Fruit fly (Drosophila melanogaster) whole organism, embryonic: ENCODE measurements around the gene CG31360.

ENCODE experiments used
- B-H2 ChIP-seq: fragments of 200-800 bp; sonication (Bioruptor generic); optimal IDR thresholded peaks from 2 replicates; lab custom pipeline; 2018; ENCODE audit warnings: missing biosample characterization, mild to moderate bottlenecking, missing genetic modification characterization
- CG10209 ChIP-seq: fragments of 200-800 bp; sonication (Bioruptor generic); optimal IDR thresholded peaks from 3 replicates; lab custom pipeline; 2017; ENCODE audit warnings: missing biosample characterization, mild to moderate bottlenecking, missing genetic modification characterization, missing genetic modification reagents
- CG11695 ChIP-seq: fragments of 200-800 bp; sonication (Bioruptor generic); IDR thresholded peaks from 3 replicates; pipeline ENCODE4 v1.3.6; 2022; ENCODE audit warnings: missing biosample characterization, missing genetic modification characterization
- CG11696 ChIP-seq: fragments of 200-800 bp; sonication (Bioruptor generic); IDR thresholded peaks from 2 replicates; pipeline ENCODE4 v1.3.6; 2022; ENCODE audit warnings: missing biosample characterization, missing genetic modification characterization
- CG12155 ChIP-seq: fragments of 200-800 bp; sonication (Bioruptor generic); optimal IDR thresholded peaks from 3 replicates; lab custom pipeline; 2016; ENCODE audit warnings: missing biosample characterization, missing genetic modification characterization
- CG12744 ChIP-seq: fragments of 200-800 bp; sonication (Bioruptor generic); optimal IDR thresholded peaks from 2 replicates; lab custom pipeline; 2016; ENCODE audit warnings: missing biosample characterization, missing genetic modification characterization
- CG14667 ChIP-seq: fragments of 200-800 bp; sonication (Bioruptor generic); IDR thresholded peaks from 2 replicates; pipeline ENCODE4 v1.3.6; 2022; ENCODE audit warnings: missing biosample characterization, missing genetic modification characterization
- CG15479 ChIP-seq: fragments of 200-800 bp; sonication (Bioruptor generic); optimal IDR thresholded peaks from 3 replicates; lab custom pipeline; 2019; ENCODE audit warnings: missing biosample characterization, mild to moderate bottlenecking, missing genetic modification characterization, moderate library complexity
- CG1603 ChIP-seq: fragments of 200-800 bp; sonication (Bioruptor generic); optimal IDR thresholded peaks from 2 replicates; lab custom pipeline; 2019; ENCODE audit warnings: missing biosample characterization, mild to moderate bottlenecking, missing genetic modification characterization, moderate library complexity
- CG17359 ChIP-seq: fragments of 200-800 bp; sonication (Bioruptor generic); optimal IDR thresholded peaks from 3 replicates; lab custom pipeline; 2018; ENCODE audit warnings: missing biosample characterization, mild to moderate bottlenecking, missing genetic modification characterization, moderate library complexity
- CG17802 ChIP-seq: fragments of 200-800 bp; sonication (Bioruptor generic); optimal IDR thresholded peaks from 2 replicates; lab custom pipeline; 2018; ENCODE audit warnings: missing biosample characterization, mild to moderate bottlenecking, missing genetic modification characterization, moderate library complexity
- CG31224 ChIP-seq: fragments of 200-800 bp; sonication (Bioruptor generic); IDR thresholded peaks from 2 replicates; pipeline ENCODE4 v1.3.6; 2022; ENCODE audit warnings: missing biosample characterization, missing genetic modification characterization
- CG32767 ChIP-seq: fragments of 200-800 bp; sonication (Bioruptor generic); IDR thresholded peaks from 2 replicates; pipeline ENCODE4 v1.3.6; 2022; ENCODE audit warnings: missing biosample characterization, missing genetic modification characterization
- CG33557 ChIP-seq: fragments of 200-800 bp; sonication (Bioruptor generic); optimal IDR thresholded peaks from 2 replicates; lab custom pipeline; 2019; ENCODE audit warnings: missing biosample characterization, mild to moderate bottlenecking, missing genetic modification characterization, moderate library complexity
- CG34376 ChIP-seq: fragments of 200-800 bp; sonication (Bioruptor generic); optimal IDR thresholded peaks from 2 replicates; lab custom pipeline; 2018; ENCODE audit warnings: missing biosample characterization, mild to moderate bottlenecking, missing genetic modification characterization
- CG42726 ChIP-seq: fragments of 200-800 bp; sonication (Bioruptor generic); IDR thresholded peaks from 2 replicates; pipeline ENCODE4 v1.3.6; 2022; ENCODE audit warnings: missing biosample characterization, missing genetic modification characterization; ENCODE audit not compliant: partially characterized antibody
- CG4424 ChIP-seq: fragments of 200-800 bp; sonication (Bioruptor generic); optimal IDR thresholded peaks from 3 replicates; lab custom pipeline; 2016; ENCODE audit warnings: missing biosample characterization, missing genetic modification characterization
- CG5245 ChIP-seq: fragments of 200-800 bp; sonication (Bioruptor generic); optimal IDR thresholded peaks from 3 replicates; lab custom pipeline; 2016; ENCODE audit warnings: missing biosample characterization, missing genetic modification characterization
- CG5953 ChIP-seq: fragments of 200-800 bp; sonication (Bioruptor generic); IDR thresholded peaks from 2 replicates; pipeline ENCODE4 v1.3.6; 2022; ENCODE audit warnings: missing biosample characterization, missing genetic modification characterization
- CG6683 ChIP-seq: fragments of 200-800 bp; sonication (Bioruptor generic); optimal IDR thresholded peaks from 2 replicates; lab custom pipeline; 2017; ENCODE audit warnings: missing biosample characterization, mild to moderate bottlenecking, missing genetic modification characterization, missing genetic modification reagents
- CG7357 ChIP-seq: fragments of 200-800 bp; sonication (Bioruptor generic); IDR thresholded peaks from 3 replicates; pipeline ENCODE4 v1.3.6; 2022; ENCODE audit warnings: missing biosample characterization, missing genetic modification characterization
- CG7556 ChIP-seq: fragments of 200-800 bp; sonication (Bioruptor generic); optimal IDR thresholded peaks from 2 replicates; lab custom pipeline; 2017; ENCODE audit warnings: missing biosample characterization, mild to moderate bottlenecking, missing genetic modification characterization
- CG9932 ChIP-seq: fragments of 200-800 bp; sonication (Bioruptor generic); IDR thresholded peaks from 2 replicates; pipeline ENCODE4 v1.3.6; 2022; ENCODE audit warnings: missing biosample characterization, missing genetic modification characterization
- Drgx ChIP-seq: fragments of 200-800 bp; sonication (Bioruptor generic); IDR thresholded peaks from 2 replicates; pipeline ENCODE4 v1.3.6; 2022; ENCODE audit warnings: missing biosample characterization, missing genetic modification characterization
- ERR ChIP-seq: fragments of 200-800 bp; sonication (Bioruptor generic); optimal IDR thresholded peaks from 2 replicates; lab custom pipeline; 2016; ENCODE audit warnings: missing biosample characterization, missing genetic modification characterization
- Gug ChIP-seq: fragments of 200-800 bp; sonication (Bioruptor generic); IDR thresholded peaks from 4 replicates; pipeline ENCODE4 v1.3.6; 2022; ENCODE audit warnings: missing biosample characterization, missing genetic modification characterization
- HmgD ChIP-seq: fragments of 200-800 bp; sonication (Bioruptor generic); optimal IDR thresholded peaks from 3 replicates; lab custom pipeline; 2016; ENCODE audit warnings: missing biosample characterization, missing genetic modification characterization
- Lpt ChIP-seq: fragments of >200 bp; optimal IDR thresholded peaks from 2 replicates; lab custom pipeline; 2018; ENCODE audit warnings: missing biosample characterization, missing genetic modification characterization
- MESR4 ChIP-seq: fragments of 200-800 bp; sonication (Bioruptor generic); optimal IDR thresholded peaks from 2 replicates; lab custom pipeline; 2018; ENCODE audit warnings: missing biosample characterization, mild to moderate bottlenecking, missing genetic modification characterization, moderate library complexity
- PHDP ChIP-seq: fragments of 200-800 bp; sonication (Bioruptor generic); optimal IDR thresholded peaks from 3 replicates; lab custom pipeline; 2018; ENCODE audit warnings: missing biosample characterization, mild to moderate bottlenecking, missing genetic modification characterization, moderate library complexity
- Rfx ChIP-seq: fragments of 200-800 bp; sonication (Bioruptor generic); IDR thresholded peaks from 2 replicates; pipeline ENCODE4 v1.3.6; 2022; ENCODE audit warnings: missing biosample characterization, missing genetic modification characterization
- Rx ChIP-seq: fragments of 200-800 bp; sonication (Bioruptor generic); IDR thresholded peaks from 2 replicates; pipeline ENCODE4 v1.3.6; 2022; ENCODE audit warnings: missing biosample characterization, missing genetic modification characterization
- Spps ChIP-seq: fragments of 200-800 bp; sonication (Bioruptor generic); optimal IDR thresholded peaks from 2 replicates; lab custom pipeline; 2018; ENCODE audit warnings: missing biosample characterization, mild to moderate bottlenecking, missing genetic modification characterization
- aop ChIP-seq: fragments of 200-800 bp; sonication (Bioruptor generic); IDR thresholded peaks from 2 replicates; pipeline ENCODE4 v1.3.6; 2022; ENCODE audit warnings: missing biosample characterization, missing genetic modification characterization
- bcd ChIP-seq: fragments of 200-800 bp; sonication (Bioruptor generic); optimal IDR thresholded peaks from 2 replicates; lab custom pipeline; 2017; ENCODE audit warnings: missing biosample characterization, mild to moderate bottlenecking, missing genetic modification characterization
- ci ChIP-seq: fragments of 200-800 bp; sonication (Bioruptor generic); IDR thresholded peaks from 3 replicates; pipeline ENCODE4 v1.3.6; 2022; ENCODE audit warnings: missing biosample characterization, missing genetic modification characterization
- dimm ChIP-seq: fragments of 200-800 bp; sonication (Bioruptor generic); IDR thresholded peaks from 2 replicates; pipeline ENCODE4 v1.3.6; 2022; ENCODE audit warnings: missing biosample characterization, missing genetic modification characterization
- emc ChIP-seq: fragments of 200-800 bp; sonication (Bioruptor generic); optimal IDR thresholded peaks from 2 replicates; lab custom pipeline; 2016; ENCODE audit warnings: missing biosample characterization, missing genetic modification characterization
- esg ChIP-seq: fragments of 200-800 bp; sonication (Bioruptor generic); conservative IDR thresholded peaks from 2 replicates; pipeline ENCODE4 v1.3.6; 2022; ENCODE audit warnings: missing biosample characterization, missing genetic modification characterization
- fd3F ChIP-seq: fragments of 200-800 bp; sonication (Bioruptor generic); optimal IDR thresholded peaks from 2 replicates; lab custom pipeline; 2018; ENCODE audit warnings: missing biosample characterization, mild to moderate bottlenecking, missing genetic modification characterization, moderate library complexity
- grn ChIP-seq: fragments of 200-800 bp; sonication (Bioruptor generic); optimal IDR thresholded peaks from 3 replicates; lab custom pipeline; 2017; ENCODE audit warnings: missing biosample characterization, missing genetic modification characterization
- h ChIP-seq: fragments of >200 bp; optimal IDR thresholded peaks from 2 replicates; lab custom pipeline; 2017
- ham ChIP-seq: fragments of 200-800 bp; sonication (Bioruptor generic); IDR thresholded peaks from 2 replicates; pipeline ENCODE4 v1.3.6; 2022; ENCODE audit warnings: missing biosample characterization, missing genetic modification characterization
- ken ChIP-seq: fragments of 200-800 bp; sonication (Bioruptor generic); IDR thresholded peaks from 3 replicates; pipeline ENCODE4 v1.3.6; 2022; ENCODE audit warnings: missing biosample characterization, missing genetic modification characterization
- pan ChIP-seq, 4 experiments: fragments of >200 bp in 3 of 4; fragments of 200-800 bp in 1 of 4; sonication (Bioruptor generic) in 1 of 4; optimal IDR thresholded peaks in 3 of 4; IDR thresholded peaks in 1 of 4; 2 replicates each; pipeline versions ENCODE4 v1.3.6 to Lab custom; 2017 to 2022; ENCODE audit warnings: missing biosample characterization in 2 of 4, missing genetic modification characterization in 2 of 4, mixed read lengths in 1 of 4
- pita ChIP-seq: fragments of 200-800 bp; sonication (Bioruptor generic); optimal IDR thresholded peaks from 2 replicates; lab custom pipeline; 2017; ENCODE audit warnings: missing biosample characterization, mild to moderate bottlenecking, missing genetic modification characterization
- pros ChIP-seq: fragments of 200-800 bp; sonication (Bioruptor generic); optimal IDR thresholded peaks from 3 replicates; lab custom pipeline; 2019; ENCODE audit warnings: missing biosample characterization, mild to moderate bottlenecking, missing genetic modification characterization, moderate library complexity
- sna ChIP-seq: fragments of 200-800 bp; sonication (Bioruptor generic); IDR thresholded peaks from 2 replicates; pipeline ENCODE4 v1.3.6; 2022; ENCODE audit warnings: missing biosample characterization, missing genetic modification characterization; ENCODE audit not compliant: partially characterized antibody
- vvl ChIP-seq: fragments of 200-800 bp; sonication (Bioruptor generic); IDR thresholded peaks from 2 replicates; pipeline ENCODE4 v1.3.6; 2022; ENCODE audit warnings: missing biosample characterization, missing genetic modification characterization
- zf30C ChIP-seq: fragments of 200-800 bp; sonication (Bioruptor generic); optimal IDR thresholded peaks from 3 replicates; lab custom pipeline; 2018; ENCODE audit warnings: missing biosample characterization, mild to moderate bottlenecking, missing genetic modification characterization

The CG31360 gene

DNA sequence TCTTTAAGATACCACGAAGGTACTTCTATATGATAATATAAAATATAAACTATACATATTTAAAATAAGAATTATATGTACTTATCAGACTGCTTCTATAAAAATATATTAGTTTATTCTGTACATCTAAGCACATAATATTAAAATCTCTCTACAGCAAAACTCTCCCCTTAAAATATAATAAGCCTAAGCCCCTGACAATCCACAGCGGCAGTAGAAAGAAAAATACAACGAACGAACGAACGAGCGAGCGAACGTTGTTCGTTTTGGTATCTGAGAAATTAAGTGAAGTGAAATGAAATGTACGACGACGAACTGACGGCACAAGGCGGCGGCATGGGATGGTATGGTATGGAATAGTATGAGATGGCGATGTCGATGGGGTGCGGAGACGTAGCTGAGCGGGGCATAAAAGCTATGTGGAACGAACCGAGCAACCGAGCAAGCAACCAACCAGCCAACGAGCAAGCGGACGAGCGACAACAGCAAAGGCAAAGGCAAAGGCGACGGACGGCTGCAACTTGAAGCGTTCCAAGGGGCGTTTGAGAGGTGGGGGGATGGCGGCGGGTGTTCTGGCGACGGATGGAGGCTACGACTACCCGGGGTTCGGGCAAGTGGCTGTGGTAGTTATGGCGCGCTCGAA lies 15.7 kb downstream of the CG31360 start (continued):
- TF ChIP-seq CG1603 (tag; lab: Kevin White, UChicago) (no peak), CG9932 (GFP tag; lab: Robert Waterston, UW) (peak; percentile 99), Gug (no peak; the same call in none of the 4 replicates), CG17359 (peak; percentile 99), CG5953 (GFP tag; lab: Robert Waterston, UW) (peak; percentile 95), Lpt (GFP tag; lab: Kevin White, UChicago) (no peak), Rfx (GFP tag; lab: Robert Waterston, UW) (peak; percentile 98), ham (peak; percentile 93), grn (GFP tag; lab: Kevin White, UChicago) (no peak), h (lab: Kevin White, UChicago) (no peak), B-H2 (GFP tag; lab: Kevin White, UChicago) (peak; percentile 99), dimm (peak; percentile 88), ci (GFP tag; lab: Robert Waterston, UW) (peak; percentile 97), CG42726 (GFP tag; lab: Robert Waterston, UW) (no peak), CG17802 (tag; lab: Kevin White, UChicago) (peak; percentile 81), vvl (peak; percentile 99), Drgx (peak; percentile 98), CG7556 (peak; percentile 100), esg (GFP tag; lab: Robert Waterston, UW) (peak; percentile 97), CG7357 (peak; percentile 95), Spps (peak; percentile 97), Rx (GFP tag; lab: Robert Waterston, UW) (peak; percentile 92), MESR4 (GFP tag; lab: Kevin White, UChicago) (peak; percentile 40), CG6683 (GFP tag; lab: Kevin White, UChicago) (peak; percentile 99), ken (GFP tag; lab: Robert Waterston, UW) (peak; percentile 91), CG33557 (GFP tag; lab: Kevin White, UChicago) (peak; percentile 94), PHDP (tag; lab: Kevin White, UChicago) (peak; percentile 99), bcd (GFP tag; lab: Kevin White, UChicago) (peak; percentile 98), CG32767 (GFP tag; lab: Robert Waterston, UW) (peak; percentile 98), CG34376 (GFP tag; lab: Kevin White, UChicago) (peak; percentile 95), sna (0 out of 2 replicates have a peak, but pooled peaks have one; percentile 32), fd3F (GFP tag; lab: Kevin White, UChicago) (peak; percentile 99), CG15479 (GFP tag; lab: Kevin White, UChicago) (no peak), aop (GFP tag; lab: Robert Waterston, UW) (peak; percentile 63), pan (optimal IDR thresholded peaks at IDR 0.05; lab: Kevin White, UChicago) (no peak), pan (GFP tag; optimal IDR thresholded peaks at IDR 0.05 in 1 of 2, IDR thresholded peaks at IDR 0.05 in 1 of 2) (peak in 1 of 2 experiments; percentile 99), HmgD (GFP tag; lab: Kevin White, UChicago) (no peak), CG5245 (peak; percentile 90), CG31224 (GFP tag; lab: Robert Waterston, UW) (peak; percentile 96), ERR (GFP tag; lab: Kevin White, UChicago) (no peak), CG11696 (GFP tag; lab: Robert Waterston, UW) (peak; percentile 93), pros (peak; percentile 97), CG12744 (GFP tag; lab: Kevin White, UChicago) (peak; percentile 70), CG11695 (GFP tag; lab: Robert Waterston, UW) (peak; percentile 99), pita (GFP tag; lab: Kevin White, UChicago) (no peak), CG4424 (GFP tag; lab: Kevin White, UChicago) (peak; percentile 97), CG10209 (peak; percentile 99), zf30C (GFP tag; lab: Kevin White, UChicago) (no peak), CG12155 (GFP tag; lab: Kevin White, UChicago) (peak; percentile 96), emc (GFP tag; lab: Kevin White, UChicago) (peak; percentile 42), CG14667 (GFP tag; lab: Robert Waterston, UW) (peak; percentile 97)
